Fruit fly (Drosophila melanogaster): ENCODE results near the gene CG5498.
A peak's percentile ranks its signal among the peaks of the same experiment; 100 is the strongest.

Gene CG5498

DNA sequence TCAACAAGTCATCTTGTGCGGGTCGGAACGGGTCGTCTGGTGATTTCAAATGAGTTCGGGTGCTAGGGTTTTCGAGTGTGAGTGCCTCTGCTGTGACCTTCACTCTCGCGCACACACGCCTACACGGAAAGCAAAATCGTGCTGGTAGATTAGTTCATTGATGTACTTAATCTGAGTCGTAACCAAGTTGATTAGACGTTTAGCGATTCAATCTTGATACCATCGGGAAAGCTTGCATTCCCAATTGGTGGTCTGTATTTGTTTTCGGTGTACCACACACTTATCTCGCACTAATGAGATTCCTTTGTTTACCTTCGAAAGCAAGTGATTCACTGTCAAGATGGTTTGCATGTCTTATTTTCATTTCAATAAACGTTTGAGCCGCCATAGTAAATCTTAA is 5.1 kb upstream of the CG5498 start:
- TF ChIP-seq lola (GFP tag; optimal IDR thresholded peaks at IDR 0.05): no peak
- TF ChIP-seq HLH106 (tag; optimal IDR thresholded peaks at IDR 0.05): no peak
- no peak for TF ChIP-seq dl (GFP tag; optimal IDR thresholded peaks at IDR 0.05; ENCODE audit: insufficient read depth in 1 of 2, partially characterized antibody in 2 of 2)
- no peak for TF ChIP-seq usp (GFP tag; optimal IDR thresholded peaks at IDR 0.05)
- peak in 1 of 2 experiments; percentile 44 for TF ChIP-seq foxo (GFP tag; optimal IDR thresholded peaks at IDR 0.05)
- TF ChIP-seq brk (GFP tag; optimal IDR thresholded peaks at IDR 0.05): peak; percentile 20
- peak; percentile 40 for TF ChIP-seq OdsH (GFP tag; optimal IDR thresholded peaks at IDR 0.05)
- no peak for TF ChIP-seq N (GFP tag; optimal IDR thresholded peaks at IDR 0.05)
- TF ChIP-seq ey (GFP tag; optimal IDR thresholded peaks at IDR 0.05): peak; percentile 57
- peak; percentile 51 for TF ChIP-seq rgr (GFP tag; optimal IDR thresholded peaks at IDR 0.05)
- no peak for TF ChIP-seq Dif (GFP tag; optimal IDR thresholded peaks at IDR 0.05; ENCODE audit: partially characterized antibody)
- no peak for TF ChIP-seq CG9705 (GFP tag; optimal IDR thresholded peaks at IDR 0.05)
- TF ChIP-seq dsf (GFP tag; optimal IDR thresholded peaks at IDR 0.05; ENCODE audit: borderline replicate concordance): no peak
- no peak for TF ChIP-seq Vsx2 (GFP tag; optimal IDR thresholded peaks at IDR 0.05; ENCODE audit: partially characterized antibody)
- TF ChIP-seq h (GFP tag; optimal IDR thresholded peaks at IDR 0.05): peak; percentile 73
- no peak for TF ChIP-seq psq (GFP tag; optimal IDR thresholded peaks at IDR 0.05)
- TF ChIP-seq fru (GFP tag; optimal IDR thresholded peaks at IDR 0.05): peak; percentile 24
- TF ChIP-seq Jra (GFP tag; optimal IDR thresholded peaks at IDR 0.05): no peak
- no peak for TF ChIP-seq Dfd (GFP tag; optimal IDR thresholded peaks at IDR 0.05)
- TF ChIP-seq woc (GFP tag; optimal IDR thresholded peaks at IDR 0.05): no peak
- TF ChIP-seq CG32264 (GFP tag; optimal IDR thresholded peaks at IDR 0.05): no peak

DNA sequence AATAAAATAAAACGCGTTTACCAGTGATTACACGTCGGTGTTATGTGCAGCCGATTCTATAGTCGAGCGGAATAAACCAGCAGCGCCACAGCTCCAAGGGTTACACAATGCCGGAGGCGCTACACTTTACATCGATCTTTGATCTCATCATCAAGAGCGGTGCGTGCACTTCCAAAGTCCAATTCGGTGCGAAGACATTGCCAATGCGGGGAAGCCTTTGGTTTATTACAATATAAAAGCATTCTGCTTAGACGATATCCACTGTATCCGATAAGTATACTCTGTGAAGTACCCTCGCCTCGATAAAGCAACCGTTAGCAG is 3.9 kb upstream of the CG5498 start:
- no peak for TF ChIP-seq sage (GFP tag; optimal IDR thresholded peaks at IDR 0.05)
- TF ChIP-seq GATAd (GFP tag; optimal IDR thresholded peaks at IDR 0.05): no peak
- TF ChIP-seq Hr78 (GFP tag; optimal IDR thresholded peaks at IDR 0.05): no peak
- no peak for TF ChIP-seq CG32264 (GFP tag; optimal IDR thresholded peaks at IDR 0.05)
- TF ChIP-seq Vsx2 (GFP tag; optimal IDR thresholded peaks at IDR 0.05; ENCODE audit: partially characterized antibody): no peak
- TF ChIP-seq dmrt93B (GFP tag; optimal IDR thresholded peaks at IDR 0.05): no peak
- no peak for TF ChIP-seq ey (GFP tag; optimal IDR thresholded peaks at IDR 0.05)
- TF ChIP-seq Myc (optimal IDR thresholded peaks at IDR 0.05): no peak
- TF ChIP-seq Hr83 (GFP tag; optimal IDR thresholded peaks at IDR 0.05; ENCODE audit: poor library complexity, severe bottlenecking): no peak
- TF ChIP-seq foxo (GFP tag; optimal IDR thresholded peaks at IDR 0.05): no peak
- TF ChIP-seq sv (GFP tag; optimal IDR thresholded peaks at IDR 0.05): no peak
- TF ChIP-seq dl (GFP tag; optimal IDR thresholded peaks at IDR 0.05; ENCODE audit: insufficient read depth in 1 of 2, partially characterized antibody in 2 of 2): no peak
- no peak for TF ChIP-seq dsf (GFP tag; optimal IDR thresholded peaks at IDR 0.05; ENCODE audit: borderline replicate concordance)
- no peak for TF ChIP-seq tai (GFP tag; optimal IDR thresholded peaks at IDR 0.05)
- TF ChIP-seq Hnf4 (GFP tag; optimal IDR thresholded peaks at IDR 0.05): no peak
- TF ChIP-seq OdsH (GFP tag; optimal IDR thresholded peaks at IDR 0.05): no peak
- no peak for TF ChIP-seq fru (GFP tag; optimal IDR thresholded peaks at IDR 0.05)

DNA sequence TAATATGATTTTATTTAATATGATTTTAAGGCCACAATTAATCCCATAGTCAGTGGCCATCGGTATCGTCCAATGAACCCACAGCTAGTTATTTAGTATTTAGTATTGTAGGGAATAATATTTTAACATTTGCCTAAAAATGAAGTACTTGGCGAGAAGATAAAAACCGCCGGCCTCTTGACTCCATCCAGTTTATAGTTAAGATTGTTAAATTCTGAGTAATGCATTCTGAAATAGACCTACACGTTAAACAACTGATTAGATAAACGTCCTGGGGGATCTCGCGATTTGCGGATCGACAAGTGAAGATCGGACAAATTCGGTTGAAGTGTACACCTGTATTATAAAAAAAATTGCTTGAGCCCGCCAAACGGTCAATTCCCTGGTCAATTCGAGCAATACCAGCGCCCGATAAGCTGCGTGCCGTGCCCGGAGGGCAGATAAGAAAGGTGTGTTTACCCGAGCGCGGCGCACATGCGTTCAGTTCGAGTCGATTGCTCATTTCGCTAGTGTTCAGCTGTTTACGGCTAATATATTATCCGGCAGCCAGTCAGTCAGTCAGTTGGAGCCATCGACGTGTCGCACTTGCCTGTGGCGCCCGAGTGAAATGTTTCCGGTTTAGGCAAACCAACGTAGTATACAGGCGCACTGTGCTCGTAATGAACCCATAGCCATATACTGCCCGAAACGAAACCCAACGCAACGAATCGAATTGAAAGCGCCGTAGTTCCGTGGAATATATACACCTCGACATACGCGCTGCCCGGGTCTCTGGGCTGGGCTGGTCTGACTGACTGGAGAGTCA is 3.3 kb upstream of the CG5498 start:
- TF ChIP-seq h (GFP tag; optimal IDR thresholded peaks at IDR 0.05) (peak; percentile 59), fru (GFP tag; optimal IDR thresholded peaks at IDR 0.05) (no peak), Myc (optimal IDR thresholded peaks at IDR 0.05) (no peak), GATAd (GFP tag; optimal IDR thresholded peaks at IDR 0.05) (no peak), woc (GFP tag; optimal IDR thresholded peaks at IDR 0.05) (no peak), Dif (GFP tag; optimal IDR thresholded peaks at IDR 0.05; ENCODE audit: partially characterized antibody) (no peak), CG9705 (GFP tag; optimal IDR thresholded peaks at IDR 0.05) (no peak), Hr83 (GFP tag; optimal IDR thresholded peaks at IDR 0.05; ENCODE audit: poor library complexity, severe bottlenecking) (peak; percentile 37), usp (GFP tag; optimal IDR thresholded peaks at IDR 0.05) (no peak), ey (GFP tag; optimal IDR thresholded peaks at IDR 0.05) (no peak), sage (GFP tag; optimal IDR thresholded peaks at IDR 0.05) (no peak), N (GFP tag; optimal IDR thresholded peaks at IDR 0.05) (no peak), lola (GFP tag; optimal IDR thresholded peaks at IDR 0.05) (no peak), brk (GFP tag; optimal IDR thresholded peaks at IDR 0.05) (no peak), dmrt93B (GFP tag; optimal IDR thresholded peaks at IDR 0.05) (no peak), Sp1 (GFP tag; optimal IDR thresholded peaks at IDR 0.05) (peak; percentile 5), CG32264 (GFP tag; optimal IDR thresholded peaks at IDR 0.05) (no peak), tai (GFP tag; optimal IDR thresholded peaks at IDR 0.05) (no peak), Rel (GFP tag; optimal IDR thresholded peaks at IDR 0.05) (no peak), Rel (tag; optimal IDR thresholded peaks at IDR 0.05) (peak; percentile 79), pan (optimal IDR thresholded peaks at IDR 0.05) (no peak), Jra (GFP tag; optimal IDR thresholded peaks at IDR 0.05) (peak; percentile 0)

Data from whole organism, wandering third instar larva.